Worm (Caenorhabditis elegans) whole organism, L4 larva: ENCODE data around the gene ceh-83.

Experiments used
- F26F4.8 ChIP-seq: fragments of 200-800 bp; sonication (Bioruptor generic); conservative IDR thresholded peaks from 2 replicates; pipeline ENCODE4 v1.3.6; 2022; ENCODE audit warnings: missing genetic modification characterization, missing compliant biosample characterization
- F44E2.7 ChIP-seq: fragments of 200-800 bp; sonication (Bioruptor generic); IDR thresholded peaks from 2 replicates; pipeline ENCODE4 v2.1.2; 2022; ENCODE audit warnings: missing genetic modification characterization, missing compliant biosample characterization
- T26A8.4 ChIP-seq: fragments of 200-800 bp; sonication (Bioruptor generic); IDR thresholded peaks from 2 replicates; pipeline ENCODE4 v1.3.6; 2022; ENCODE audit warnings: missing genetic modification characterization, missing compliant biosample characterization
- Y48G9A.11 ChIP-seq: fragments of 200-800 bp; sonication (Bioruptor generic); IDR thresholded peaks from 2 replicates; pipeline ENCODE4 v1.3.6; 2022; ENCODE audit warnings: missing genetic modification reagents, missing genetic modification characterization, missing compliant biosample characterization
- Y5F2A.4 ChIP-seq: fragments of 200-800 bp; sonication (Bioruptor generic); optimal IDR thresholded peaks from 2 replicates; lab custom pipeline; 2018; ENCODE audit warnings: mild to moderate bottlenecking, missing genetic modification characterization, missing compliant biosample characterization
- aha-1 ChIP-seq: fragments of 150-350 bp; peaks from one replicate; lab custom pipeline; 2014; ENCODE audit warnings: missing biosample characterization, missing genetic modification characterization
- ctbp-1 ChIP-seq: fragments of 200-800 bp; sonication (Bioruptor generic); IDR thresholded peaks from 2 replicates; pipeline ENCODE4 v1.3.6; 2022; ENCODE audit warnings: missing genetic modification reagents, missing genetic modification characterization, missing compliant biosample characterization
- daf-16 ChIP-seq, 3 experiments: sonication (generic microtip); optimal IDR thresholded peaks; 2 replicates each; lab custom pipeline; 2016 to 2017; ENCODE audit warnings: missing genetic modification characterization in 3 of 3, missing genetic modification reagents in 3 of 3, mild to moderate bottlenecking in 2 of 3, missing compliant biosample characterization in 2 of 3, missing biosample characterization in 1 of 3, moderate library complexity in 1 of 3
- daf-19 ChIP-seq: fragments of 200-800 bp; sonication (Bioruptor generic); conservative IDR thresholded peaks from 2 replicates; pipeline ENCODE4 v1.3.6; 2022; ENCODE audit warnings: missing genetic modification characterization, missing compliant biosample characterization
- dmd-6 ChIP-seq: fragments of 200-800 bp; sonication (Bioruptor generic); IDR thresholded peaks from 2 replicates; pipeline ENCODE4 v1.3.6; 2022; ENCODE audit warnings: missing genetic modification reagents, missing genetic modification characterization, missing compliant biosample characterization
- dmd-8 ChIP-seq: fragments of 200-800 bp; sonication (Bioruptor generic); IDR thresholded peaks from 2 replicates; pipeline ENCODE4 v1.3.6; 2022; ENCODE audit warnings: missing genetic modification characterization, missing compliant biosample characterization
- duxl-1 ChIP-seq: sonication (generic microtip); optimal IDR thresholded peaks from 2 replicates; lab custom pipeline; 2016; ENCODE audit warnings: mild to moderate bottlenecking, missing genetic modification characterization, moderate library complexity, missing compliant biosample characterization; ENCODE audit not compliant: poor library complexity
- hlh-11 ChIP-seq: fragments of 200-800 bp; sonication (Bioruptor generic); optimal IDR thresholded peaks from 2 replicates; lab custom pipeline; 2018; ENCODE audit warnings: mild to moderate bottlenecking, missing genetic modification characterization, missing compliant biosample characterization
- hlh-30 ChIP-seq: sonication (generic microtip); optimal IDR thresholded peaks from 2 replicates; lab custom pipeline; 2017; ENCODE audit warnings: antibody characterized with exemption, mild to moderate bottlenecking, missing genetic modification characterization, missing compliant biosample characterization; ENCODE audit not compliant: insufficient read depth
- lin-15B ChIP-seq: fragments of 150-350 bp; sonication (generic microtip); optimal IDR thresholded peaks from 3 replicates; lab custom pipeline; 2014; ENCODE audit warnings: missing biosample characterization, missing genetic modification characterization
- lin-29 ChIP-seq: fragments of 200-800 bp; sonication (Bioruptor generic); IDR thresholded peaks from 2 replicates; pipeline ENCODE4 v1.3.6; 2022; ENCODE audit warnings: missing genetic modification reagents, missing genetic modification characterization, missing compliant biosample characterization
- lin-38 ChIP-seq: fragments of 200-800 bp; sonication (Bioruptor generic); IDR thresholded peaks from 2 replicates; pipeline ENCODE4 v1.3.6; 2022; ENCODE audit warnings: missing genetic modification reagents, missing genetic modification characterization, missing compliant biosample characterization
- lsy-2 ChIP-seq, 2 experiments: fragments of 150-350 bp in 1 of 2; sonication (generic microtip) in 1 of 2; optimal IDR thresholded peaks; 2 replicates each; lab custom pipeline; 2014 to 2017; ENCODE audit warnings: missing biosample characterization in 2 of 2, missing genetic modification characterization in 2 of 2
- madf-5 ChIP-seq, 2 experiments: fragments of 200-800 bp; sonication (Bioruptor generic); IDR thresholded peaks; 2 replicates each; pipeline ENCODE4 v1.3.6; 2022; ENCODE audit warnings: missing compliant biosample characterization in 2 of 2, missing genetic modification characterization in 2 of 2
- madf-9 ChIP-seq: fragments of 200-800 bp; sonication (Bioruptor generic); conservative IDR thresholded peaks from 2 replicates; pipeline ENCODE4 v1.3.6; 2022; ENCODE audit warnings: missing genetic modification reagents, missing genetic modification characterization, missing compliant biosample characterization
- mep-1 ChIP-seq: fragments of 150-350 bp; sonication (generic microtip); optimal IDR thresholded peaks from 3 replicates; lab custom pipeline; 2014; ENCODE audit warnings: missing biosample characterization, missing genetic modification characterization
- nhr-11 ChIP-seq: fragments of 150-350 bp; optimal IDR thresholded peaks from 2 replicates; lab custom pipeline; 2014; ENCODE audit warnings: missing biosample characterization, missing genetic modification characterization
- nhr-28 ChIP-seq: fragments of 150-350 bp; optimal IDR thresholded peaks from 2 replicates; lab custom pipeline; 2014; ENCODE audit warnings: missing biosample characterization, missing genetic modification characterization
- nhr-42 ChIP-seq: fragments of 200-800 bp; sonication (Bioruptor generic); IDR thresholded peaks from 2 replicates; pipeline ENCODE4 v1.3.6; 2022; ENCODE audit warnings: missing genetic modification characterization, missing compliant biosample characterization
- nhr-48 ChIP-seq: sonication (generic microtip); optimal IDR thresholded peaks from 2 replicates; lab custom pipeline; 2016; ENCODE audit warnings: mild to moderate bottlenecking, missing genetic modification characterization, missing compliant biosample characterization
- nhr-6 ChIP-seq: fragments of 150-350 bp; optimal IDR thresholded peaks from 2 replicates; lab custom pipeline; 2014; ENCODE audit warnings: missing biosample characterization, missing genetic modification characterization
- pha-4 ChIP-seq, 2 experiments: fragments of 150-350 bp in 1 of 2; fragments of 200-800 bp in 1 of 2; sonication (Bioruptor generic) in 1 of 2; IDR thresholded peaks in 1 of 2; optimal IDR thresholded peaks in 1 of 2; 2 replicates each; pipeline versions ENCODE4 v1.3.6 to Lab custom; 2014 to 2022; ENCODE audit warnings: missing genetic modification characterization in 2 of 2, missing genetic modification reagents in 2 of 2, missing biosample characterization in 1 of 2, missing compliant biosample characterization in 1 of 2
- php-3 ChIP-seq: fragments of 200-800 bp; sonication (Bioruptor generic); IDR thresholded peaks from 2 replicates; pipeline ENCODE4 v1.3.6; 2022; ENCODE audit warnings: missing genetic modification reagents, missing genetic modification characterization, missing compliant biosample characterization
- pqm-1 ChIP-seq: sonication (generic microtip); optimal IDR thresholded peaks from 2 replicates; lab custom pipeline; 2017; ENCODE audit warnings: missing biosample characterization, missing genetic modification characterization
- rbr-2 ChIP-seq: sonication (generic microtip); optimal IDR thresholded peaks from 2 replicates; lab custom pipeline; 2016; ENCODE audit warnings: missing genotype, missing genetic modification characterization, missing compliant biosample characterization
- tag-97 ChIP-seq: fragments of 200-800 bp; sonication (Bioruptor generic); IDR thresholded peaks from 2 replicates; pipeline ENCODE4 v1.3.6; 2022; ENCODE audit warnings: missing genetic modification characterization, missing compliant biosample characterization
- tra-1 ChIP-seq: fragments of 200-800 bp; sonication (Bioruptor generic); IDR thresholded peaks from 2 replicates; pipeline ENCODE4 v1.3.6; 2022; ENCODE audit warnings: missing genetic modification reagents, missing genetic modification characterization, missing compliant biosample characterization
- unc-130 ChIP-seq: sonication (generic microtip); optimal IDR thresholded peaks from 2 replicates; lab custom pipeline; 2016; ENCODE audit warnings: missing genetic modification reagents, missing genetic modification characterization, missing compliant biosample characterization
- zfp-2 ChIP-seq: sonication (generic microtip); optimal IDR thresholded peaks from 2 replicates; lab custom pipeline; 2016; ENCODE audit warnings: mild to moderate bottlenecking, missing genetic modification characterization, missing compliant biosample characterization
- ztf-7 ChIP-seq: fragments of 150-350 bp; optimal IDR thresholded peaks from 2 replicates; lab custom pipeline; 2014; ENCODE audit warnings: missing biosample characterization, missing genetic modification characterization

The ceh-83 gene

ce11 chrII:1706385-1706784, 29.9 kb downstream of the ceh-83 start, which contains the start of gene sdz-18:
Gene sdz-18, minus strand, starts transcription at chrII:1706485.
- peak; percentile 44 for TF ChIP-seq aha-1
- no peak for TF ChIP-seq lsy-2 (tag; optimal IDR thresholded peaks at IDR 0.05; lab: Kevin White, UChicago)

- TF ChIP-seq rbr-2 (no peak), tra-1 (GFP tag; lab: Robert Waterston, UW) (no peak), F26F4.8 (GFP tag; lab: Robert Waterston, UW) (no peak), hlh-30 (tag; lab: Kevin White, UChicago) (no peak), unc-130 (GFP tag; lab: Kevin White, UChicago) (no peak), lin-15B (tag; lab: Kevin White, UChicago) (no peak), zfp-2 (no peak), daf-16 (GFP tag; optimal IDR thresholded peaks at IDR 0.05; lab: Kevin White, UChicago) (no peak), daf-16 (tag; optimal IDR thresholded peaks at IDR 0.05; lab: Kevin White, UChicago) (no peak), madf-5 (GFP tag; IDR thresholded peaks at IDR 0.05; lab: Robert Waterston, UW) (no peak), Y48G9A.11 (no peak), nhr-11 (no peak), madf-9 (GFP tag; lab: Robert Waterston, UW) (no peak), Y5F2A.4 (GFP tag; lab: Kevin White, UChicago) (no peak)
These were observed 33.0 kb downstream of the ceh-83 start, which contains the start of gene fbxb-47 for ce11 chrII:1703363-1703762. Gene fbxb-47, minus strand, starts transcription at chrII:1703463.

ce11 chrII:1700518-1701091, 35.7 kb downstream of the ceh-83 start:
- 0 out of 2 replicates have a peak, but pooled peaks have one; percentile 48 for TF ChIP-seq dmd-8 (GFP tag; lab: Robert Waterston, UW)

- TF ChIP-seq ztf-7 (tag; lab: Kevin White, UChicago) (no peak), T26A8.4 (GFP tag; lab: Robert Waterston, UW) (no peak), tag-97 (GFP tag; lab: Robert Waterston, UW) (no peak), F44E2.7 (GFP tag; lab: Robert Waterston, UW) (no peak), pha-4 (GFP tag; IDR thresholded peaks at IDR 0.05; lab: Robert Waterston, UW) (no peak), pha-4 (tag; optimal IDR thresholded peaks at IDR 0.05; lab: Kevin White, UChicago) (no peak), php-3 (GFP tag; lab: Robert Waterston, UW) (no peak), nhr-48 (no peak), nhr-6 (tag; lab: Kevin White, UChicago) (no peak), lin-38 (GFP tag; lab: Robert Waterston, UW) (no peak), lin-29 (GFP tag; lab: Robert Waterston, UW) (no peak), nhr-42 (GFP tag; lab: Robert Waterston, UW) (no peak), duxl-1 (tag; lab: Kevin White, UChicago) (no peak), ctbp-1 (GFP tag; lab: Robert Waterston, UW) (no peak), madf-9 (GFP tag; lab: Robert Waterston, UW) (no peak), daf-19 (GFP tag; lab: Robert Waterston, UW) (no peak), pqm-1 (tag; lab: Kevin White, UChicago) (no peak), hlh-11 (tag; lab: Kevin White, UChicago) (no peak), dmd-6 (no peak), nhr-28 (tag; lab: Kevin White, UChicago) (no peak), mep-1 (tag; lab: Kevin White, UChicago) (no peak)
These were observed 40.5 kb downstream of the ceh-83 start, which contains the start of gene F58E1.13 for ce11 chrII:1695861-1696260. Gene F58E1.13, minus strand, starts transcription at chrII:1695872.
